Fruit fly (Drosophila melanogaster): ENCODE results near the gene CG44405.

DNA sequence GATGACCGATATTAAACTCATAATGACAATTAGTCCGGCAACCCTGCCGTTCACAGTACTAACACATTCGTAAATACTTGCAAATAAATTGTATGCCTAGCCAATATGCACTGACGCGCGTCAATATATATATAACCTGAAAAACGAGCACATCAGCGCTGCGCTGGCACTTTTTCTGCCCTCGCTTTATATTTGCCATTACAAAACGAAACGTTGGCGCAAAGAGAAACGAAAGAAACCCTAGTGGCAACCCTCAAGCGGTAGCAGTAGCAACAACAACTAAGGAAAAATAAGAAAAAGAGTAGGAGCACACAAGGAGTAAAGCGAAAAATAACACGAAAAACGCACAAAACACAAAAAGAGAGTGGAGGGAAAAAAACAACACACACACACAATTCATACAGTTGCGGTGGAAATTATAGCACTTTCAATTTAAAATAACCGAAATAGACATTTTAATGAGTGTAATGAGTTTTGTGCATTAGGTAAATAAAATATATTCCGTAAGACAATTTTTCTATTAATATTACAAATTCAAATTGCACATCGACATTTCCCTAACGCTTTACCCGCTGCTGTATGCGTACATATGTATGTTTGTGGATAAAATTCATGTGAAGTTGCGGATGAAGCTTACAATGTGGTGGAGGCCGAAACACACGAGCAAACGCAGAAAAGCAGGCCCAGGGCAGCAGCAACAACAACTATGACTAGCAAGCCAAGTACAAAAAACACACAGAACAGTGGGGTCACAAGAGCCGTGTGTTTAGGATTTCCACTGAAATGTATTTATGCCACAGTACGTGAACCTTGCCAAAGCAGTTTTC, 8.8 kb upstream of the CG44405 start:
- TF ChIP-seq insv (optimal IDR thresholded peaks at IDR 0.05) = no peak
- no peak for TF ChIP-seq h (optimal IDR thresholded peaks at IDR 0.05)
- no peak for TF ChIP-seq ttk (optimal IDR thresholded peaks at IDR 0.05)
- peak; percentile 99 for TF ChIP-seq psq (optimal IDR thresholded peaks at IDR 0.05)

All from Kc167 (cell line).